Fruit fly (Drosophila melanogaster) whole organism: Measurements from ENCODE around the gene sov.

Experiments used
- CG8478 ChIP-seq: fragments of >200 bp; optimal IDR thresholded peaks from 2 replicates; lab custom pipeline; 2018; ENCODE audit warnings: inconsistent platforms
- Dll ChIP-seq: fragments of >200 bp; optimal IDR thresholded peaks from 2 replicates; lab custom pipeline; 2017
- EcR ChIP-seq, 2 experiments: fragments of >200 bp; optimal IDR thresholded peaks; 2 replicates each; lab custom pipeline; 2017; ENCODE audit warnings: missing biosample characterization in 2 of 2, missing genetic modification characterization in 2 of 2, missing genetic modification reagents in 2 of 2
- pan ChIP-seq: fragments of >200 bp; optimal IDR thresholded peaks from 2 replicates; lab custom pipeline; 2017
- psq ChIP-seq: fragments of >200 bp; optimal IDR thresholded peaks from 2 replicates; lab custom pipeline; 2017
- usp ChIP-seq: fragments of >200 bp; optimal IDR thresholded peaks from 2 replicates; lab custom pipeline; 2017; ENCODE audit warnings: missing biosample characterization, missing genetic modification characterization, mixed read lengths

DNA sequence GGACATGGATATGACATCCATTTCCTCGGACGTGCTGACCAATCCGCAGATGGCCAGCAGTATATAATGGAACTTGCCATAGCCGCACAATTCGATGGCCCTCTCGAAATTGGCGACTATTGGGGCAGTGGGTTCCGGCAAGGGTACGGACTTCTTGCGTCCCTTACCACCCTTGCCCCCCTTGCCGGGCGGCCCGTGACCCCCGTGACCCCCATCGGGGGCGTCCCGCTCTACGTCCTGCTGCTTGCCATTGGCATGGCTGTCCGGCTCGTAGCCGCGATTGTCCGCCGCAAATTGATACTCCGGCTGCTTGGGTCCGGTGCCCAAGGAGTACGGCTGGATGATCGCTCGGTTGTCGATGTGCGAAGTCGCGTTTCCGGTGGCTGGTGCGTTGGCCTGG is 32.5 kb upstream of the sov start:
- no peak for TF ChIP-seq psq (lab: Kevin White, UChicago)
- no peak for TF ChIP-seq usp (GFP tag; lab: Kevin White, UChicago)
- TF ChIP-seq CG8478, result no peak
- no peak for TF ChIP-seq pan (lab: Kevin White, UChicago)
- TF ChIP-seq EcR (GFP tag; optimal IDR thresholded peaks at IDR 0.05; lab: Kevin White, UChicago), result no peak
- no peak for TF ChIP-seq Dll (lab: Kevin White, UChicago)
